Fruit fly (Drosophila melanogaster): ENCODE results near the gene CG5921.

DNA sequence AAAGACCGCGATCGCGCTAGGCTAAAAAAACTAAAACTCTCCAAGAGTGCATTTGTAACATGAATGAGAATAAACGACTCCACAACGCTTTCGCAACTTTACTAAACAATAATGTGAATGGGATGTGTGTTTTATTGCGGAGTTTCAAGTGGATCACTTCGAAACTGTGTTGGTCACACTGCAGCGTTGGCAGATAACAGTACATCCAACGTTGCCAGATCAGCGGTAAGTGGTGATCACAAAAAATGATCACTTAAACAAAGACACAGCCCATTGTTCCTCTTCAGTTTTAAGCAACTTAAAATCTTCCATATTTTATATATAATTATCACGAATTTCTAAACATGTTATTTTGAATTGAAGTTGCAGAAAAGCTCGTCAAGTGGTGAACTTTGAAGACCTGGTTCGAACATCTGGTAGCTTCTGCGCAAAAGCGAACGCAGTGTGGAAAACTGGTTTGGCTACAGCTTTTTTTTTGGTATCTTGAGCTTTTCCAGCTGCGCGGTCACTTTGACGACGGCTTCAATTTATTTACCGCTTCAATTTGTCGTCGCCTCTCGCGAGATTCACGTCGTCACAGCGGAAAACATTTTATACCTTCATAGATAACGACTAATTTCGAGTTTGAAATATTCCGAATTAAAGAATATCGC, at the start of gene CG5921:
- no peak for TF ChIP-seq psq (optimal IDR thresholded peaks at IDR 0.05)
- no peak for TF ChIP-seq insv (optimal IDR thresholded peaks at IDR 0.05)
- no peak for TF ChIP-seq Myc (optimal IDR thresholded peaks at IDR 0.05)
